Worm (Caenorhabditis elegans): ENCODE data around the gene C05D11.1.

Gene C05D11.1

ce11 chrIII:6420201-6420600 lies 16.2 kb upstream of the C05D11.1 start (continued):
- TF ChIP-seq Y5F2A.4 (GFP tag; optimal IDR thresholded peaks at IDR 0.05): no peak
- no peak for TF ChIP-seq madf-5 (GFP tag; IDR thresholded peaks at IDR 0.05)
- TF ChIP-seq nhr-102 (tag; optimal IDR thresholded peaks at IDR 0.05): no peak
- TF ChIP-seq Y48G9A.11 (GFP tag; IDR thresholded peaks at IDR 0.05): no peak
- no peak for TF ChIP-seq spr-1 (tag; optimal IDR thresholded peaks at IDR 0.05)
- no peak for TF ChIP-seq mxl-2 (GFP tag; conservative IDR thresholded peaks at IDR 0.05)
- peak; percentile 77 for TF ChIP-seq nhr-28 (tag; optimal IDR thresholded peaks at IDR 0.05)
- peak in 1 of 2 experiments; percentile 61 for TF ChIP-seq daf-16 (GFP tag; optimal IDR thresholded peaks at IDR 0.05)
- peak; percentile 36 for TF ChIP-seq daf-16 (tag; optimal IDR thresholded peaks at IDR 0.05)
- no peak for TF ChIP-seq nhr-76 (tag; optimal IDR thresholded peaks at IDR 0.05)
- TF ChIP-seq zfp-2 (tag; optimal IDR thresholded peaks at IDR 0.05): no peak
- TF ChIP-seq unc-62 (GFP tag; optimal IDR thresholded peaks at IDR 0.05 in 1 of 2): peak in 1 of 2 experiments; percentile 31
- TF ChIP-seq unc-62 (tag; optimal IDR thresholded peaks at IDR 0.05): no peak
- no peak for TF ChIP-seq sdz-12 (GFP tag; optimal IDR thresholded peaks at IDR 0.05)

ce11 chrIII:6420995-6421404 lies 15.4 kb upstream of the C05D11.1 start:
- TF ChIP-seq nhr-42 (GFP tag; IDR thresholded peaks at IDR 0.05) (peak; percentile 85), madf-5 (GFP tag; IDR thresholded peaks at IDR 0.05) (no peak), hlh-30 (tag; optimal IDR thresholded peaks at IDR 0.05; ENCODE audit: insufficient read depth) (peak; percentile 97), D1046.2 (GFP tag; IDR thresholded peaks at IDR 0.05) (no peak), fos-1 (tag; optimal IDR thresholded peaks at IDR 0.05) (no peak), nhr-237 (tag; optimal IDR thresholded peaks at IDR 0.05) (no peak), Y75B8A.6 (GFP tag; IDR thresholded peaks at IDR 0.05) (0 out of 2 replicates have a peak, but pooled peaks have one; percentile 22), mdt-29 (GFP tag; IDR thresholded peaks at IDR 0.05) (peak; percentile 86), ceh-28 (tag; optimal IDR thresholded peaks at IDR 0.05) (no peak), lsy-2 (tag; optimal IDR thresholded peaks at IDR 0.05) (peak; percentile 69 to 82), T20F7.1 (GFP tag; optimal IDR thresholded peaks at IDR 0.05) (peak; percentile 76), nhr-11 (tag; optimal IDR thresholded peaks at IDR 0.05) (peak; percentile 82), ama-1 (optimal IDR thresholded peaks at IDR 0.05) (no peak), hlh-11 (tag; optimal IDR thresholded peaks at IDR 0.05) (peak; percentile 99), mxl-2 (GFP tag; conservative IDR thresholded peaks at IDR 0.05) (peak; percentile 62; the same call in 1 of the 2 replicates), sdz-12 (GFP tag; optimal IDR thresholded peaks at IDR 0.05) (no peak), mxl-3 (GFP tag; optimal IDR thresholded peaks at IDR 0.05) (peak; percentile 98), T26A8.4 (GFP tag; IDR thresholded peaks at IDR 0.05) (peak; percentile 93), lin-13 (GFP tag; optimal IDR thresholded peaks at IDR 0.05) (peak; percentile 10), egl-27 (tag; optimal IDR thresholded peaks at IDR 0.05) (no peak), arid-1 (GFP tag; conservative IDR thresholded peaks at IDR 0.05) (peak; percentile 78; the same call in 1 of the 2 replicates), dmd-8 (GFP tag; IDR thresholded peaks at IDR 0.05) (no peak), saeg-2 (GFP tag; IDR thresholded peaks at IDR 0.05) (peak; percentile 93), pqm-1 (tag; optimal IDR thresholded peaks at IDR 0.05) (no peak), lin-38 (GFP tag; IDR thresholded peaks at IDR 0.05) (peak; percentile 68), lir-3 (tag; optimal IDR thresholded peaks at IDR 0.05) (no peak), nhr-48 (tag; optimal IDR thresholded peaks at IDR 0.05) (peak; percentile 93), Y48G9A.11 (GFP tag; IDR thresholded peaks at IDR 0.05) (no peak), hif-1 (tag; optimal IDR thresholded peaks at IDR 0.05) (peak; percentile 36 to 67), tra-1 (GFP tag; IDR thresholded peaks at IDR 0.05) (peak; percentile 94), daf-8 (GFP tag; IDR thresholded peaks at IDR 0.05) (no peak), ceh-44 (GFP tag; IDR thresholded peaks at IDR 0.05) (no peak), ctbp-1 (GFP tag; IDR thresholded peaks at IDR 0.05) (peak; percentile 56; the same call in 1 of the 2 replicates), zfp-3 (GFP tag; conservative IDR thresholded peaks at IDR 0.05) (peak; percentile 88), spr-3 (GFP tag; optimal IDR thresholded peaks at IDR 0.05) (peak; percentile 78), skn-1 (tag; optimal IDR thresholded peaks at IDR 0.05) (no peak), F10B5.3 (tag; optimal IDR thresholded peaks at IDR 0.05) (peak; percentile 34), aha-1 (tag) (peak; percentile 97), ceh-62 (tag; optimal IDR thresholded peaks at IDR 0.05) (no peak), lin-15B (tag; optimal IDR thresholded peaks at IDR 0.05) (no peak), gei-8 (GFP tag; optimal IDR thresholded peaks at IDR 0.05) (peak; percentile 74)

Data from whole organism, L4 larva.